Worm (Caenorhabditis elegans) whole organism, L4 larva: ENCODE results near the gene C10A4.9.

ENCODE experiments used
- ZK337.2 ChIP-seq: fragments of 200-800 bp; sonication (Bioruptor generic); IDR thresholded peaks from 2 replicates; pipeline ENCODE4 v1.3.6; 2022; ENCODE audit warnings: missing genetic modification reagents, missing genetic modification characterization, missing compliant biosample characterization
- aha-1 ChIP-seq: fragments of 150-350 bp; peaks from one replicate; lab custom pipeline; 2014; ENCODE audit warnings: missing biosample characterization, missing genetic modification characterization
- daf-16 ChIP-seq, 3 experiments: sonication (generic microtip); optimal IDR thresholded peaks; 2 replicates each; lab custom pipeline; 2016 to 2017; ENCODE audit warnings: missing genetic modification characterization in 3 of 3, missing genetic modification reagents in 3 of 3, mild to moderate bottlenecking in 2 of 3, missing compliant biosample characterization in 2 of 3, missing biosample characterization in 1 of 3, moderate library complexity in 1 of 3
- daf-8 ChIP-seq: fragments of 200-800 bp; sonication (Bioruptor generic); IDR thresholded peaks from 2 replicates; pipeline ENCODE4 v1.3.6; 2022; ENCODE audit warnings: missing genetic modification characterization, missing compliant biosample characterization
- hlh-30 ChIP-seq: sonication (generic microtip); optimal IDR thresholded peaks from 2 replicates; lab custom pipeline; 2017; ENCODE audit warnings: antibody characterized with exemption, mild to moderate bottlenecking, missing genetic modification characterization, missing compliant biosample characterization; ENCODE audit not compliant: insufficient read depth
- lin-1 ChIP-seq: fragments of 200-800 bp; sonication (Bioruptor generic); IDR thresholded peaks from 2 replicates; pipeline ENCODE4 v1.3.6; 2022; ENCODE audit warnings: missing genetic modification reagents, missing genetic modification characterization, missing compliant biosample characterization
- lin-15B ChIP-seq: fragments of 150-350 bp; sonication (generic microtip); optimal IDR thresholded peaks from 3 replicates; lab custom pipeline; 2014; ENCODE audit warnings: missing biosample characterization, missing genetic modification characterization
- lsy-2 ChIP-seq, 2 experiments: fragments of 150-350 bp in 1 of 2; sonication (generic microtip) in 1 of 2; optimal IDR thresholded peaks; 2 replicates each; lab custom pipeline; 2014 to 2017; ENCODE audit warnings: missing biosample characterization in 2 of 2, missing genetic modification characterization in 2 of 2
- mdt-29 ChIP-seq: fragments of 200-800 bp; sonication (Bioruptor generic); IDR thresholded peaks from 2 replicates; pipeline ENCODE4 v1.3.6; 2022; ENCODE audit warnings: missing genetic modification reagents, missing genetic modification characterization, missing compliant biosample characterization
- mes-2 ChIP-seq: sonication (generic microtip); optimal IDR thresholded peaks from 2 replicates; lab custom pipeline; 2016; ENCODE audit warnings: missing genotype, mild to moderate bottlenecking, missing genetic modification characterization, missing compliant biosample characterization; ENCODE audit not compliant: poor library complexity, severe bottlenecking
- nhr-10 ChIP-seq: fragments of 150-350 bp; optimal IDR thresholded peaks from 2 replicates; lab custom pipeline; 2014; ENCODE audit warnings: missing biosample characterization, missing genetic modification characterization
- nhr-11 ChIP-seq: fragments of 150-350 bp; optimal IDR thresholded peaks from 2 replicates; lab custom pipeline; 2014; ENCODE audit warnings: missing biosample characterization, missing genetic modification characterization
- nhr-25 ChIP-seq: sonication (generic microtip); optimal IDR thresholded peaks from 2 replicates; lab custom pipeline; 2017; ENCODE audit warnings: missing genetic modification characterization, mild to moderate bottlenecking, missing compliant biosample characterization, antibody characterized with exemption, moderate library complexity, borderline replicate concordance; ENCODE audit not compliant: insufficient read depth
- pha-4 ChIP-seq, 2 experiments: fragments of 150-350 bp in 1 of 2; fragments of 200-800 bp in 1 of 2; sonication (Bioruptor generic) in 1 of 2; IDR thresholded peaks in 1 of 2; optimal IDR thresholded peaks in 1 of 2; 2 replicates each; pipeline versions ENCODE4 v1.3.6 to Lab custom; 2014 to 2022; ENCODE audit warnings: missing genetic modification characterization in 2 of 2, missing genetic modification reagents in 2 of 2, missing biosample characterization in 1 of 2, missing compliant biosample characterization in 1 of 2
- pqm-1 ChIP-seq: sonication (generic microtip); optimal IDR thresholded peaks from 2 replicates; lab custom pipeline; 2017; ENCODE audit warnings: missing biosample characterization, missing genetic modification characterization
- snpc-4 ChIP-seq: fragments of 150-350 bp; optimal IDR thresholded peaks from 2 replicates; lab custom pipeline; 2014; ENCODE audit warnings: missing biosample characterization, missing genetic modification characterization

Gene C10A4.9

DNA sequence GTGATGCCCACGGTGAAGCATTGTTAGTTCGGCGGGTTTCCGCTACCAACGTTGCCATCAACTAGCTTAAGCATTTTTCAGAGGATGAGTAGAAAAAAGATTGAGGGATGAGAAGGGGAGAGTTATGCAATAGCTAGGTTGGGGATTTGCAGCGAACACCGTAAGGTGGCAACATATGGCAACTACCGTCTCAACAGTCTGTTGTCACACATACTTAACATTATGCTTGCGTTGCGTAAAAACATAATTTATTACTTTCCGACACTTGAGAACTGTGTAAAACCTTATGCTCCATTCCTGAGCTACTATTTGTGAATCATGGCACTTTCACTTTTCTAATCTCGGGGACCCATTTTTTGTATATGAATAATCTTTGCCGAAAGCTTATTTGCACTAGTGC, 46.0 kb downstream of the C10A4.9 start:
- TF ChIP-seq pha-4 (GFP tag; IDR thresholded peaks at IDR 0.05; lab: Robert Waterston, UW) (no peak), pha-4 (tag; optimal IDR thresholded peaks at IDR 0.05; lab: Kevin White, UChicago) (no peak), lsy-2 (tag; optimal IDR thresholded peaks at IDR 0.05; lab: Kevin White, UChicago) (no peak), daf-8 (GFP tag; lab: Robert Waterston, UW) (no peak)

DNA sequence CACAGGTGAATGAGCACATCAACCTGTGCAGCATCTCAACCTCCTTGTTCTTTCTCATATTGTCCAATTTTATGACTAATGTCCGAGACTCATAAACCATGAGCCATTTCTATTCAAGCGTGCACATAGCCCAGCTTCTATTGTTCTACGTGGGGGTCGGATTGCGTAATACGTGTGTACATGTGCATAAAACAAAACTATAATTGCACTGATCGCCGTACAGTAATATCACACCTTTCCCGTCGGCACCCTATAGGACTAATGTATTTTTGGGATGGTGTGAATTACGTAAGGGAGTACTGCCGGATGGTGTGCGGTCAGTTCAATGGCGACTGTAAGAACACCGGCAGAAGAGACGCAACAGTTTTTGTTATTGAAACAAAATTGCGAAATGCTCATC, 49.2 kb downstream of the C10A4.9 start:
- TF ChIP-seq nhr-10 (tag; lab: Kevin White, UChicago) = no peak
- TF ChIP-seq lin-1 = no peak
- TF ChIP-seq ZK337.2 (GFP tag; lab: Robert Waterston, UW) = no peak
- no peak for TF ChIP-seq hlh-30 (tag; lab: Kevin White, UChicago)
- no peak for TF ChIP-seq nhr-25 (tag; lab: Kevin White, UChicago)
- TF ChIP-seq nhr-11 (tag; lab: Kevin White, UChicago) = no peak
- TF ChIP-seq aha-1 = peak; percentile 4
- TF ChIP-seq mdt-29 (GFP tag; lab: Robert Waterston, UW) = no peak
- TF ChIP-seq lsy-2 (tag; optimal IDR thresholded peaks at IDR 0.05; lab: Kevin White, UChicago) = no peak
- no peak for TF ChIP-seq pqm-1 (tag; lab: Kevin White, UChicago)
- no peak for TF ChIP-seq snpc-4 (tag; lab: Kevin White, UChicago)
- TF ChIP-seq lin-15B (tag; lab: Kevin White, UChicago) = no peak
- peak; percentile 27 for TF ChIP-seq mes-2 (tag; lab: Kevin White, UChicago)
- TF ChIP-seq daf-16 (GFP tag; optimal IDR thresholded peaks at IDR 0.05; lab: Kevin White, UChicago) = no peak
- TF ChIP-seq daf-16 (tag; optimal IDR thresholded peaks at IDR 0.05; lab: Kevin White, UChicago) = no peak
